Fruit fly (Drosophila melanogaster) whole organism, prepupa: ENCODE results near the gene Gapvd1.

Source experiments
- Blimp-1 ChIP-seq: fragments of 200-800 bp; sonication (Bioruptor generic); optimal IDR thresholded peaks from 3 replicates; lab custom pipeline; 2017; ENCODE audit warnings: missing biosample characterization, missing genetic modification characterization, mild to moderate bottlenecking, moderate library complexity, missing genetic modification reagents
- CG10631 ChIP-seq: fragments of 200-800 bp; sonication (Bioruptor generic); optimal IDR thresholded peaks from 2 replicates; lab custom pipeline; 2016; ENCODE audit warnings: missing biosample characterization, missing genetic modification characterization
- CG10669 ChIP-seq: fragments of 200-800 bp; sonication (Bioruptor generic); optimal IDR thresholded peaks from 3 replicates; lab custom pipeline; 2018; ENCODE audit warnings: missing biosample characterization, mild to moderate bottlenecking, missing genetic modification characterization, moderate library complexity
- CG8319 ChIP-seq: fragments of 200-800 bp; sonication (Bioruptor generic); optimal IDR thresholded peaks from 3 replicates; lab custom pipeline; 2016; ENCODE audit warnings: missing biosample characterization, missing genetic modification characterization
- Ets21C ChIP-seq: fragments of 200-800 bp; sonication (Bioruptor generic); optimal IDR thresholded peaks from 3 replicates; lab custom pipeline; 2016; ENCODE audit warnings: missing biosample characterization, missing genetic modification characterization
- Ets96B ChIP-seq: fragments of 200-800 bp; optimal IDR thresholded peaks from 2 replicates; lab custom pipeline; 2019; ENCODE audit warnings: missing biosample characterization, mild to moderate bottlenecking, missing genetic modification characterization, moderate library complexity
- achi ChIP-seq: fragments of 200-800 bp; sonication (Bioruptor generic); optimal IDR thresholded peaks from 3 replicates; lab custom pipeline; 2016; ENCODE audit warnings: missing biosample characterization, missing genetic modification characterization
- acj6 ChIP-seq: fragments of 200-800 bp; sonication (Bioruptor generic); optimal IDR thresholded peaks from 3 replicates; lab custom pipeline; 2016; ENCODE audit warnings: missing biosample characterization, missing genetic modification characterization
- eg ChIP-seq: fragments of 200-800 bp; sonication (Bioruptor generic); IDR thresholded peaks from 3 replicates; pipeline ENCODE4 v1.3.6; 2022; ENCODE audit warnings: missing biosample characterization, missing genetic modification characterization
- fd85E ChIP-seq: fragments of 200-800 bp; sonication (Bioruptor generic); optimal IDR thresholded peaks from 3 replicates; lab custom pipeline; 2016; ENCODE audit warnings: missing biosample characterization, missing genetic modification characterization
- pdm3 ChIP-seq: fragments of 200-800 bp; sonication (Bioruptor generic); optimal IDR thresholded peaks from 3 replicates; lab custom pipeline; 2016; ENCODE audit warnings: missing biosample characterization, missing genetic modification characterization
- spab ChIP-seq: fragments of 200-800 bp; sonication (Bioruptor generic); optimal IDR thresholded peaks from 2 replicates; lab custom pipeline; 2017; ENCODE audit warnings: missing biosample characterization, mild to moderate bottlenecking, missing genetic modification characterization, missing genetic modification reagents
- svp ChIP-seq: fragments of 200-800 bp; sonication (Bioruptor generic); peaks from one replicate; lab custom pipeline; 2016; ENCODE audit warnings: missing biosample characterization, missing genetic modification characterization
- vri ChIP-seq: fragments of 200-800 bp; sonication (Bioruptor generic); optimal IDR thresholded peaks from 3 replicates; lab custom pipeline; 2016; ENCODE audit warnings: missing biosample characterization, mild to moderate bottlenecking, missing genetic modification characterization

Gapvd1 gene

DNA sequence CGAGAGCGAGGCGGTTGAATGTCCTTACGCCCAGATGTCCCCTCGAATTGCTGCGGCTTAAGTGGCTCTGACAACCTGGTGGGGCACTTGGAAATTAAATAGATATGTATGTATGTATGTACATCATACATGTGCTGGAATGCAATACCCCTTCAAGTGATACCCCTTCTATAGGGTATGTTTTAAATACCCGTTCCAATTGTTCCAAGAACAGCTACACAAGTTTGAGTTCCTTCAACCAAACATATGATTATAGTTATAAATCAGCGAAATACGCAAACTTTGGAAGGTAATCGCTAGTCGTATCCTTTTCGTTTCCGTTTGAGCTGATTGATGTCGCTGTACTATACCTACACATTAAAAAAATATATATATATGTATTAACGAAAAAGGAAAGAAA lies 58.3 kb downstream of the Gapvd1 start:
- TF ChIP-seq eg (no peak), achi (GFP tag; lab: Kevin White, UChicago) (no peak), Ets21C (GFP tag; lab: Kevin White, UChicago) (no peak), CG10669 (GFP tag; lab: Kevin White, UChicago) (peak; percentile 24), vri (no peak), acj6 (GFP tag; lab: Kevin White, UChicago) (peak; percentile 5), Blimp-1 (GFP tag; lab: Kevin White, UChicago) (no peak), Ets96B (tag; lab: Kevin White, UChicago) (peak; percentile 10), fd85E (GFP tag; lab: Kevin White, UChicago) (no peak), svp (GFP tag; lab: Kevin White, UChicago) (peak; percentile 59), spab (GFP tag; lab: Kevin White, UChicago) (no peak), CG8319 (GFP tag; lab: Kevin White, UChicago) (no peak), pdm3 (GFP tag; lab: Kevin White, UChicago) (no peak), CG10631 (peak; percentile 5)
- TF ChIP-seq, all 60 proteins: peak for 5
